Fruit fly (Drosophila melanogaster): ENCODE data around the gene PICK1.

The PICK1 gene

DNA sequence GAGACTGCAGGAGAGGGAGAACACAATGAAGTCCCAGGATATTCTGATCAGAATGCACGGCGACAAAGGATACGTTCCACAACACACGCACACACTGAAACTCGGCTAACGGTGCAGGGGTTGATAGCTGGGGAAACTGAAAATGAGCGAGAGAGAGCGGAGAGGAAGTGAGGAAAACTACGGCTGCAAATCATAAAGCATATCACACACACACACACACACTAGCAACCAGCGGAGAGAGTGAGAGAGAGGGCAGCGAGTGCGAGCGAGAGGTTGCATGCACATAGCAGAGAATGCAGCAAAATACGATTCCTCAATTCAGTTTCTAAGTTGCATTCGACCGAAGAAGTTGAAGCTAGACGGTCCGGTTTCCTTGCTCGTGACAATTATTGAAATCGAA lies 16.5 kb upstream of the PICK1 start (continued):
- TF ChIP-seq CG14050 (GFP tag; IDR thresholded peaks at IDR 0.05), result no peak
- peak; percentile 24 for TF ChIP-seq zen (tag; optimal IDR thresholded peaks at IDR 0.05)
- no peak for TF ChIP-seq gt (GFP tag; IDR thresholded peaks at IDR 0.05)
- TF ChIP-seq Rfx (GFP tag; IDR thresholded peaks at IDR 0.05), result no peak
- TF ChIP-seq CG6175 (GFP tag; IDR thresholded peaks at IDR 0.05), result no peak
- no peak for TF ChIP-seq Hr51 (GFP tag; optimal IDR thresholded peaks at IDR 0.05)
- no peak for TF ChIP-seq trh (GFP tag; optimal IDR thresholded peaks at IDR 0.05)
- no peak for TF ChIP-seq Deaf1 (tag; optimal IDR thresholded peaks at IDR 0.05)
- no peak for TF ChIP-seq CG10462 (GFP tag; optimal IDR thresholded peaks at IDR 0.05)
- no peak for TF ChIP-seq sim (GFP tag; IDR thresholded peaks at IDR 0.05)
- TF ChIP-seq CG33557 (GFP tag; optimal IDR thresholded peaks at IDR 0.05), result no peak
- no peak for TF ChIP-seq Ada2b (GFP tag; IDR thresholded peaks at IDR 0.05)
- TF ChIP-seq lab (GFP tag; optimal IDR thresholded peaks at IDR 0.05), result no peak
- TF ChIP-seq CG32772 (GFP tag; IDR thresholded peaks at IDR 0.05), result no peak
- TF ChIP-seq Aef1 (GFP tag; IDR thresholded peaks at IDR 0.05), result no peak
- TF ChIP-seq CG8359 (GFP tag; optimal IDR thresholded peaks at IDR 0.05; ENCODE audit: borderline replicate concordance), result no peak
- TF ChIP-seq CHES-1-like (GFP tag; optimal IDR thresholded peaks at IDR 0.05), result no peak
- no peak for TF ChIP-seq CG11696 (GFP tag; IDR thresholded peaks at IDR 0.05)
- no peak for TF ChIP-seq Dad (GFP tag; optimal IDR thresholded peaks at IDR 0.05)
- TF ChIP-seq B-H2 (GFP tag; optimal IDR thresholded peaks at IDR 0.05), result no peak
- no peak for TF ChIP-seq HLH3B (GFP tag; IDR thresholded peaks at IDR 0.05)
- TF ChIP-seq Trl (optimal IDR thresholded peaks at IDR 0.05), result peak; percentile 33 to 95
- TF ChIP-seq Trl (GFP tag; optimal IDR thresholded peaks at IDR 0.05), result no peak
- no peak for TF ChIP-seq sug (tag; optimal IDR thresholded peaks at IDR 0.05)
- no peak for TF ChIP-seq dimm (GFP tag; IDR thresholded peaks at IDR 0.05)
- no peak for TF ChIP-seq zf30C (GFP tag; optimal IDR thresholded peaks at IDR 0.05)
- peak; percentile 3 for TF ChIP-seq ewg (GFP tag; optimal IDR thresholded peaks at IDR 0.05)
- TF ChIP-seq CG17568 (GFP tag; optimal IDR thresholded peaks at IDR 0.05), result no peak
- TF ChIP-seq B-H1 (GFP tag; IDR thresholded peaks at IDR 0.05), result no peak
- no peak; the same call in 2 of the 3 replicates for TF ChIP-seq CG6791 (GFP tag; IDR thresholded peaks at IDR 0.05; ENCODE audit: partially characterized antibody)
- TF ChIP-seq dm (GFP tag; optimal IDR thresholded peaks at IDR 0.05), result no peak
- no peak for TF ChIP-seq CG10654 (GFP tag; optimal IDR thresholded peaks at IDR 0.05)
- TF ChIP-seq Sin3A (optimal IDR thresholded peaks at IDR 0.05), result no peak
- TF ChIP-seq gce (GFP tag; IDR thresholded peaks at IDR 0.05), result no peak
- no peak for TF ChIP-seq dan (GFP tag; IDR thresholded peaks at IDR 0.05)
- no peak for TF ChIP-seq ara (GFP tag; IDR thresholded peaks at IDR 0.05)
- TF ChIP-seq CG15011 (GFP tag; optimal IDR thresholded peaks at IDR 0.05), result no peak
- no peak for TF ChIP-seq CG6765 (GFP tag; optimal IDR thresholded peaks at IDR 0.05)
- TF ChIP-seq jigr1 (GFP tag; IDR thresholded peaks at IDR 0.05), result no peak
- no peak for TF ChIP-seq Mad (GFP tag; optimal IDR thresholded peaks at IDR 0.05)
- TF ChIP-seq CG3407 (GFP tag; optimal IDR thresholded peaks at IDR 0.05), result no peak
- TF ChIP-seq CG34224 (GFP tag; IDR thresholded peaks at IDR 0.05; ENCODE audit: partially characterized antibody), result no peak
- no peak for TF ChIP-seq usp (GFP tag; optimal IDR thresholded peaks at IDR 0.05)
- TF ChIP-seq bigmax (GFP tag; optimal IDR thresholded peaks at IDR 0.05), result no peak
- no peak for TF ChIP-seq emc (GFP tag; optimal IDR thresholded peaks at IDR 0.05)
- TF ChIP-seq Xrp1 (GFP tag; IDR thresholded peaks at IDR 0.05), result no peak
- TF ChIP-seq bbx (GFP tag; IDR thresholded peaks at IDR 0.05; ENCODE audit: partially characterized antibody), result no peak
- TF ChIP-seq CG9817 (tag; optimal IDR thresholded peaks at IDR 0.05), result no peak
- no peak for TF ChIP-seq CG31224 (GFP tag; IDR thresholded peaks at IDR 0.05)
- peak; percentile 53 for TF ChIP-seq ac (GFP tag; optimal IDR thresholded peaks at IDR 0.05)
- peak; percentile 95 for TF ChIP-seq cg (GFP tag; optimal IDR thresholded peaks at IDR 0.05)
- TF ChIP-seq CG1647 (GFP tag; optimal IDR thresholded peaks at IDR 0.05), result no peak
- no peak for TF ChIP-seq CG10147 (GFP tag; optimal IDR thresholded peaks at IDR 0.05)
